Comparison of ENCODE assay signal across 6 worm cellular contexts in the genomic region with DNA sequence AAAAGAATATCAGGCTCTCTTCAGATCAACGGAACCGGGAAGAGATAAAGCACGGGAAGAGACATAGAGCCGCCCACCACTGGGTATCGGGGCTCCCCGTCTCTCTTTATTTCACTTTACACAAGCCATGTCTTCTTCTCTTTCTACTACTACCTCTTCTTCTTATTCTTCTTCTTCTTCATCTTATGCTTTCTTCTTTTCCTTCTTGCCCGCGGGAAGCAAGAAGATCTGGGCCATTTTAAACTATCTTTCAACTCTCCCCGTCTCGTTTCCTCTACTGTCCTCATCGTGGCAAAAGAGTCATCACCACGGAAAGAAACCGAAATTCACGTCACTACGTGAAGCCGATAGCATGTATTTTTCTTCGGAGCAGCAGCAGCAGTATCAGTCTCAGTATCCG.
TF ChIP-seq lines count a peak whose summit lies in the region.

No protein-coding gene starts in this region.

TF ChIP-seq in whole organism, L1 larva, 84 proteins besides CTCF, POLR2A, EP300 and RAD21 (continues in another document):
- TF ChIP-seq lin-14 (GFP tag; optimal IDR thresholded peaks at IDR 0.05; lab: Kevin White, UChicago) (peak; percentile 64), nhr-77 (tag; optimal IDR thresholded peaks at IDR 0.05; lab: Kevin White, UChicago) (no peak), rnt-1 (tag; optimal IDR thresholded peaks at IDR 0.05; lab: Kevin White, UChicago) (peak; percentile 36), nhr-11 (tag; optimal IDR thresholded peaks at IDR 0.05; lab: Kevin White, UChicago) (no peak), lsy-2 (tag; optimal IDR thresholded peaks at IDR 0.05; lab: Kevin White, UChicago) (peak in 1 of 2 experiments; percentile 14), dsc-1 (tag; optimal IDR thresholded peaks at IDR 0.05; lab: Kevin White, UChicago) (peak; percentile 39), snu-23 (GFP tag; optimal IDR thresholded peaks at IDR 0.05; lab: Kevin White, UChicago) (peak; percentile 43), nhr-20 (tag; optimal IDR thresholded peaks at IDR 0.05; lab: Kevin White, UChicago) (peak; percentile 24), fkh-8 (tag; optimal IDR thresholded peaks at IDR 0.05; lab: Kevin White, UChicago) (no peak), mab-9 (GFP tag; IDR thresholded peaks at IDR 0.05; lab: Robert Waterston, UW) (no peak), hlh-17 (GFP tag; optimal IDR thresholded peaks at IDR 0.05; lab: Kevin White, UChicago; ENCODE audit: borderline replicate concordance) (no peak), pag-3 (tag; optimal IDR thresholded peaks at IDR 0.05; lab: Kevin White, UChicago; ENCODE audit: borderline replicate concordance, insufficient read depth) (peak; percentile 55), nhr-71 (tag; optimal IDR thresholded peaks at IDR 0.05; lab: Kevin White, UChicago) (peak; percentile 71), swsn-7 (tag; optimal IDR thresholded peaks at IDR 0.05; lab: Kevin White, UChicago) (peak; percentile 1)

TF ChIP-seq in whole organism, L2 larva, 48 proteins besides CTCF, POLR2A, EP300 and RAD21:
- TF ChIP-seq ztf-4 (tag; optimal IDR thresholded peaks at IDR 0.05; lab: Kevin White, UChicago) (peak; percentile 18), sem-4 (tag; optimal IDR thresholded peaks at IDR 0.05; lab: Kevin White, UChicago) (peak; percentile 15), F13H6.1 (tag; optimal IDR thresholded peaks at IDR 0.05; lab: Kevin White, UChicago) (peak; percentile 77), sma-9 (GFP tag; optimal IDR thresholded peaks at IDR 0.05; lab: Kevin White, UChicago) (peak; percentile 65), sma-9 (tag; optimal IDR thresholded peaks at IDR 0.05; lab: Kevin White, UChicago) (no peak), lsy-2 (tag; optimal IDR thresholded peaks at IDR 0.05; lab: Kevin White, UChicago) (peak in 1 of 2 experiments; percentile 9), alr-1 (tag; optimal IDR thresholded peaks at IDR 0.05; lab: Kevin White, UChicago) (no peak), nhr-11 (tag; optimal IDR thresholded peaks at IDR 0.05; lab: Kevin White, UChicago) (no peak), nhr-23 (tag; optimal IDR thresholded peaks at IDR 0.05; lab: Kevin White, UChicago) (no peak), ama-1 (optimal IDR thresholded peaks at IDR 0.05; lab: Kevin White, UChicago) (no peak), nhr-129 (tag; optimal IDR thresholded peaks at IDR 0.05; lab: Kevin White, UChicago) (peak; percentile 47), nhr-77 (tag; optimal IDR thresholded peaks at IDR 0.05; lab: Kevin White, UChicago) (no peak), Y55F3AM.14 (GFP tag; optimal IDR thresholded peaks at IDR 0.05; lab: Kevin White, UChicago) (no peak), nhr-25 (tag; optimal IDR thresholded peaks at IDR 0.05; lab: Kevin White, UChicago) (no peak)
TF ChIP-seq in whole organism, L2 larva: peak in this region for 6.

TF ChIP-seq in whole organism, L4 larva, 104 proteins besides CTCF, POLR2A, EP300 and RAD21 (continues in another document):
- no peak for TF ChIP-seq lin-13 (GFP tag; optimal IDR thresholded peaks at IDR 0.05; lab: Kevin White, UChicago)
- no peak for TF ChIP-seq lin-38 (GFP tag; IDR thresholded peaks at IDR 0.05; lab: Robert Waterston, UW)
- no peak for TF ChIP-seq nhr-28 (tag; optimal IDR thresholded peaks at IDR 0.05; lab: Kevin White, UChicago)
- TF ChIP-seq daf-16 (GFP tag; optimal IDR thresholded peaks at IDR 0.05; lab: Kevin White, UChicago), result peak in 1 of 2 experiments; percentile 72
- no peak for TF ChIP-seq daf-16 (tag; optimal IDR thresholded peaks at IDR 0.05; lab: Kevin White, UChicago)
- TF ChIP-seq zip-2 (tag; optimal IDR thresholded peaks at IDR 0.05; lab: Kevin White, UChicago), result no peak
- no peak for TF ChIP-seq duxl-1 (tag; optimal IDR thresholded peaks at IDR 0.05; lab: Kevin White, UChicago; ENCODE audit: poor library complexity)
- no peak for TF ChIP-seq tra-1 (GFP tag; IDR thresholded peaks at IDR 0.05; lab: Robert Waterston, UW)
- TF ChIP-seq lim-7 (GFP tag; IDR thresholded peaks at IDR 0.05; lab: Robert Waterston, UW), result no peak
- no peak for TF ChIP-seq vab-7 (GFP tag; IDR thresholded peaks at IDR 0.05; lab: Robert Waterston, UW)
- TF ChIP-seq nhr-10 (tag; optimal IDR thresholded peaks at IDR 0.05; lab: Kevin White, UChicago), result no peak
- TF ChIP-seq ctbp-1 (GFP tag; IDR thresholded peaks at IDR 0.05; lab: Robert Waterston, UW), result no peak
- peak; percentile 19 for TF ChIP-seq nhr-11 (tag; optimal IDR thresholded peaks at IDR 0.05; lab: Kevin White, UChicago)
- no peak for TF ChIP-seq madf-5 (GFP tag; IDR thresholded peaks at IDR 0.05; lab: Robert Waterston, UW)
- TF ChIP-seq ceh-20 (GFP tag; IDR thresholded peaks at IDR 0.05; lab: Robert Waterston, UW), result no peak
- TF ChIP-seq nhr-77 (tag; optimal IDR thresholded peaks at IDR 0.05; lab: Kevin White, UChicago), result no peak

TF ChIP-seq in whole organism, late embryonic, 69 proteins besides CTCF, POLR2A, EP300 and RAD21 (continues in another document):
- no peak for TF ChIP-seq madf-2 (tag; optimal IDR thresholded peaks at IDR 0.05; lab: Kevin White, UChicago)
- TF ChIP-seq ceh-24 (tag; optimal IDR thresholded peaks at IDR 0.05; lab: Kevin White, UChicago), result no peak
- TF ChIP-seq fkh-10 (GFP tag; optimal IDR thresholded peaks at IDR 0.05; lab: Kevin White, UChicago), result no peak
- TF ChIP-seq ref-2 (tag; optimal IDR thresholded peaks at IDR 0.05; lab: Kevin White, UChicago), result no peak
- TF ChIP-seq unc-55 (GFP tag; optimal IDR thresholded peaks at IDR 0.05; lab: Kevin White, UChicago), result peak; percentile 65
- TF ChIP-seq lin-11 (tag; optimal IDR thresholded peaks at IDR 0.05; lab: Kevin White, UChicago), result no peak
- no peak for TF ChIP-seq ceh-30 (tag; optimal IDR thresholded peaks at IDR 0.05; lab: Kevin White, UChicago)
- no peak for TF ChIP-seq ceh-45 (GFP tag; IDR thresholded peaks at IDR 0.05; lab: Robert Waterston, UW)
- no peak for TF ChIP-seq hlh-15 (tag; optimal IDR thresholded peaks at IDR 0.05; lab: Kevin White, UChicago)
- no peak for TF ChIP-seq pag-3 (tag; optimal IDR thresholded peaks at IDR 0.05; lab: Kevin White, UChicago; ENCODE audit: borderline replicate concordance)
- no peak for TF ChIP-seq pqm-1 (tag; optimal IDR thresholded peaks at IDR 0.05; lab: Kevin White, UChicago)
- no peak for TF ChIP-seq elt-4 (tag; optimal IDR thresholded peaks at IDR 0.05; lab: Kevin White, UChicago)
- TF ChIP-seq mec-3 (tag; optimal IDR thresholded peaks at IDR 0.05; lab: Kevin White, UChicago; ENCODE audit: borderline replicate concordance), result no peak
- TF ChIP-seq ets-4 (tag; optimal IDR thresholded peaks at IDR 0.05; lab: Kevin White, UChicago), result no peak
- no peak for TF ChIP-seq eyg-1 (tag; optimal IDR thresholded peaks at IDR 0.05; lab: Kevin White, UChicago)
- TF ChIP-seq ceh-48 (tag; optimal IDR thresholded peaks at IDR 0.05; lab: Kevin White, UChicago), result no peak
- no peak for TF ChIP-seq ceh-31 (tag; optimal IDR thresholded peaks at IDR 0.05; lab: Kevin White, UChicago)

TF ChIP-seq in whole organism, mixed stage, embryonic, 35 proteins besides CTCF, POLR2A, EP300 and RAD21:
- TF ChIP-seq snpc-4 (tag; optimal IDR thresholded peaks at IDR 0.05; lab: Kevin White, UChicago), result no peak
- no peak for TF ChIP-seq mab-5 (tag; optimal IDR thresholded peaks at IDR 0.05; lab: Kevin White, UChicago)
- no peak for TF ChIP-seq M03D4.4 (tag; optimal IDR thresholded peaks at IDR 0.05; lab: Kevin White, UChicago)
- TF ChIP-seq lsy-2 (tag; optimal IDR thresholded peaks at IDR 0.05; lab: Kevin White, UChicago), result peak; percentile 1
- peak; percentile 49 for TF ChIP-seq unc-62 (GFP tag; optimal IDR thresholded peaks at IDR 0.05; lab: Kevin White, UChicago)
- no peak for TF ChIP-seq ztf-11 (tag; optimal IDR thresholded peaks at IDR 0.05; lab: Kevin White, UChicago)
- TF ChIP-seq unc-120 (tag; optimal IDR thresholded peaks at IDR 0.05; lab: Kevin White, UChicago; ENCODE audit: poor library complexity, severe bottlenecking), result peak; percentile 93
- no peak for TF ChIP-seq sem-2 (GFP tag; optimal IDR thresholded peaks at IDR 0.05; lab: Kevin White, UChicago)
- TF ChIP-seq ceh-43 (GFP tag; optimal IDR thresholded peaks at IDR 0.05; lab: Kevin White, UChicago), result no peak
- peak; percentile 18 for TF ChIP-seq hlh-1 (tag; optimal IDR thresholded peaks at IDR 0.05; lab: Kevin White, UChicago)
- no peak for TF ChIP-seq elt-3 (tag; optimal IDR thresholded peaks at IDR 0.05; lab: Kevin White, UChicago)
- TF ChIP-seq flh-1 (GFP tag; optimal IDR thresholded peaks at IDR 0.05; lab: Kevin White, UChicago), result no peak

TF ChIP-seq in whole organism, young adult, 124 proteins besides CTCF, POLR2A, EP300 and RAD21:
- TF ChIP-seq F55B11.4 (tag; optimal IDR thresholded peaks at IDR 0.05; lab: Kevin White, UChicago; ENCODE audit: borderline replicate concordance, insufficient read depth) (no peak), ztf-3 (GFP tag; optimal IDR thresholded peaks at IDR 0.05; lab: Kevin White, UChicago) (no peak), somi-1 (GFP tag; optimal IDR thresholded peaks at IDR 0.05; lab: Kevin White, UChicago) (peak; percentile 24)
